Fruit fly (Drosophila melanogaster): ENCODE data around the gene Or85f.
A peak's percentile ranks its signal among the peaks of the same experiment; 100 is the strongest.

The Or85f gene

dm6 chr3R:9399951-9400392, 2.0 kb downstream of the Or85f start, which contains the start of gene CG34117 (continued):
- peak; percentile 55 for TF ChIP-seq oc (tag; optimal IDR thresholded peaks at IDR 0.05)
- peak; percentile 82 for TF ChIP-seq CG3281 (GFP tag; optimal IDR thresholded peaks at IDR 0.05)
- peak in 1 of 3 experiments; percentile 67 for TF ChIP-seq lola (GFP tag; optimal IDR thresholded peaks at IDR 0.05)
- 0 out of 2 replicates have a peak, but pooled peaks have one; percentile 31 for TF ChIP-seq danr (GFP tag; IDR thresholded peaks at IDR 0.05)
- no peak for TF ChIP-seq Myb (GFP tag; optimal IDR thresholded peaks at IDR 0.05)
- peak; percentile 75 for TF ChIP-seq BtbVII (GFP tag; optimal IDR thresholded peaks at IDR 0.05)
- peak; percentile 86 for TF ChIP-seq lab (GFP tag; optimal IDR thresholded peaks at IDR 0.05)
- peak; percentile 93 for TF ChIP-seq Med (GFP tag)
- peak; percentile 95 for TF ChIP-seq CG9932 (GFP tag; IDR thresholded peaks at IDR 0.05)
- peak; percentile 32 for TF ChIP-seq CG18011 (GFP tag; optimal IDR thresholded peaks at IDR 0.05)
- TF ChIP-seq CG14860 (GFP tag; IDR thresholded peaks at IDR 0.05; ENCODE audit: partially characterized antibody), result no peak
- no peak for TF ChIP-seq crol (GFP tag; IDR thresholded peaks at IDR 0.05)
- no peak for TF ChIP-seq CG1832 (GFP tag; optimal IDR thresholded peaks at IDR 0.05)
- TF ChIP-seq Aef1 (GFP tag; IDR thresholded peaks at IDR 0.05), result peak; percentile 78
- TF ChIP-seq wek (GFP tag; optimal IDR thresholded peaks at IDR 0.05), result no peak
- TF ChIP-seq wdn (GFP tag; IDR thresholded peaks at IDR 0.05), result peak; percentile 79
- peak; percentile 86 for TF ChIP-seq CG17359 (tag; optimal IDR thresholded peaks at IDR 0.05)
- TF ChIP-seq CG2712 (tag; optimal IDR thresholded peaks at IDR 0.05), result peak; percentile 88
- no peak; the same call in 1 of the 2 replicates for TF ChIP-seq CG4360 (GFP tag; IDR thresholded peaks at IDR 0.05)
- peak; percentile 30 for TF ChIP-seq fu2 (GFP tag; optimal IDR thresholded peaks at IDR 0.05)
- TF ChIP-seq CG12104 (GFP tag; optimal IDR thresholded peaks at IDR 0.05), result peak; percentile 59
- TF ChIP-seq Lpt (GFP tag; optimal IDR thresholded peaks at IDR 0.05), result no peak
- peak; percentile 89 for TF ChIP-seq NFAT (GFP tag; IDR thresholded peaks at IDR 0.05)
- TF ChIP-seq fru (optimal IDR thresholded peaks at IDR 0.05), result no peak
- TF ChIP-seq CrebB (tag; optimal IDR thresholded peaks at IDR 0.05), result peak; percentile 65
- TF ChIP-seq Fer1 (GFP tag; optimal IDR thresholded peaks at IDR 0.05), result peak; percentile 84
- peak; percentile 33 for TF ChIP-seq ewg (GFP tag; optimal IDR thresholded peaks at IDR 0.05)
- peak; percentile 60 for TF ChIP-seq onecut (GFP tag; IDR thresholded peaks at IDR 0.05)
- peak; percentile 61 for TF ChIP-seq CG33557 (GFP tag; optimal IDR thresholded peaks at IDR 0.05)
- peak; percentile 78 for TF ChIP-seq CG1602 (GFP tag; optimal IDR thresholded peaks at IDR 0.05)
- peak; percentile 69 for TF ChIP-seq CG10959 (GFP tag; IDR thresholded peaks at IDR 0.05)
- TF ChIP-seq Ssrp (tag; optimal IDR thresholded peaks at IDR 0.05), result peak; percentile 74
- TF ChIP-seq ro (GFP tag; IDR thresholded peaks at IDR 0.05), result no peak; the same call in 1 of the 2 replicates
- TF ChIP-seq CG13424 (tag; optimal IDR thresholded peaks at IDR 0.05), result peak; percentile 82
- TF ChIP-seq klu (GFP tag; IDR thresholded peaks at IDR 0.05), result peak; percentile 67
- TF ChIP-seq CG13624 (GFP tag; optimal IDR thresholded peaks at IDR 0.05), result peak; percentile 71
- TF ChIP-seq unc-4 (GFP tag; IDR thresholded peaks at IDR 0.05; ENCODE audit: partially characterized antibody), result peak; percentile 29; the same call in 1 of the 2 replicates
- peak; percentile 61 for TF ChIP-seq kah (GFP tag; optimal IDR thresholded peaks at IDR 0.05)
- peak; percentile 41 for TF ChIP-seq CG6854 (GFP tag; optimal IDR thresholded peaks at IDR 0.05)
- TF ChIP-seq ems (GFP tag; optimal IDR thresholded peaks at IDR 0.05), result peak; percentile 25
- no peak for TF ChIP-seq HmgD (GFP tag; optimal IDR thresholded peaks at IDR 0.05)
- no peak for TF ChIP-seq jigr1 (GFP tag; IDR thresholded peaks at IDR 0.05)
- peak; percentile 49 for TF ChIP-seq CG30020 (tag; optimal IDR thresholded peaks at IDR 0.05)
- TF ChIP-seq yki (optimal IDR thresholded peaks at IDR 0.05), result no peak
- peak; percentile 86 for TF ChIP-seq Ptx1 (GFP tag; IDR thresholded peaks at IDR 0.05)
- TF ChIP-seq grau (tag; optimal IDR thresholded peaks at IDR 0.05), result peak; percentile 100
- TF ChIP-seq CG11093 (GFP tag; IDR thresholded peaks at IDR 0.05), result peak; percentile 59; the same call in 2 of the 3 replicates
- TF ChIP-seq CG3726 (GFP tag; IDR thresholded peaks at IDR 0.05), result 0 out of 3 replicates have a peak, but pooled peaks have one; percentile 17
- TF ChIP-seq cato (GFP tag; optimal IDR thresholded peaks at IDR 0.05; ENCODE audit: borderline replicate concordance), result peak; percentile 32
- TF ChIP-seq CG7372 (GFP tag; IDR thresholded peaks at IDR 0.05), result peak; percentile 44; the same call in 1 of the 2 replicates
- TF ChIP-seq CG6175 (GFP tag; IDR thresholded peaks at IDR 0.05), result 0 out of 3 replicates have a peak, but pooled peaks have one; percentile 46
